Worm (Caenorhabditis elegans): Measurements from ENCODE around the gene F23A7.1.

Gene F23A7.1

DNA sequence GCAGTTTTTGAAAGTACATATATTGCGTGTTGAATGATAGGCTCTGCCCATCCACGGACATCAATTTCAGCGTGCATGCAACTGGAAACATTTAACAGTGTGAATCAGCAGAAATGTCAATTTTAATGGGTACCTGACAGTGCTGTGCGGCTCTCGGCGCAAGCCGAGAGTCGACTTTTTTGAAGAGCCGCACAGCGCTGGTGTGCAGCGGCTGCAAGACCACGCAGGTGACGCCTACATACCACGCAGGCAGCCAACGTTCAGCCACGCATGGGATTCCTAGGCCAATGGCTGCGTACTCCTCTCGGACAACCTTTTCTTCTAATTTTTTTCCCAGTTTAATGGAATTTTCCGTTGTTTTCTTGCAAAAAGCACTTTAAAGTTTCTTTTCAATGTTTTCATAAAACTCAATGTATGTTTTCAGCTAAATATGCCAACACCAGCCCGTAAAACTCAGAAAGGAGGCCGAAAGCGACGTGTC lies 27.6 kb downstream of the F23A7.1 start, which contains the start of gene W10G6.1:
W10G6.1 (plus strand) TSS at position 431 of the 481 bp plus-strand sequence.
- TF ChIP-seq nhr-76 (tag; optimal IDR thresholded peaks at IDR 0.05): no peak
- TF ChIP-seq nhr-67 (tag; optimal IDR thresholded peaks at IDR 0.05): no peak
- TF ChIP-seq ceh-28 (tag; optimal IDR thresholded peaks at IDR 0.05): no peak
- no peak for TF ChIP-seq ceh-9 (tag; optimal IDR thresholded peaks at IDR 0.05)
- no peak for TF ChIP-seq elt-1 (tag; optimal IDR thresholded peaks at IDR 0.05)
- no peak for TF ChIP-seq ceh-16 (tag; optimal IDR thresholded peaks at IDR 0.05)
- TF ChIP-seq nfya-1 (tag; optimal IDR thresholded peaks at IDR 0.05; ENCODE audit: insufficient read depth): no peak
- TF ChIP-seq mml-1 (tag; optimal IDR thresholded peaks at IDR 0.05): no peak
- TF ChIP-seq ama-1 (optimal IDR thresholded peaks at IDR 0.05): no peak
- TF ChIP-seq lin-39 (tag; optimal IDR thresholded peaks at IDR 0.05): no peak
- TF ChIP-seq egl-27 (tag; optimal IDR thresholded peaks at IDR 0.05): no peak
- no peak for TF ChIP-seq elt-3 (tag; optimal IDR thresholded peaks at IDR 0.05)

DNA sequence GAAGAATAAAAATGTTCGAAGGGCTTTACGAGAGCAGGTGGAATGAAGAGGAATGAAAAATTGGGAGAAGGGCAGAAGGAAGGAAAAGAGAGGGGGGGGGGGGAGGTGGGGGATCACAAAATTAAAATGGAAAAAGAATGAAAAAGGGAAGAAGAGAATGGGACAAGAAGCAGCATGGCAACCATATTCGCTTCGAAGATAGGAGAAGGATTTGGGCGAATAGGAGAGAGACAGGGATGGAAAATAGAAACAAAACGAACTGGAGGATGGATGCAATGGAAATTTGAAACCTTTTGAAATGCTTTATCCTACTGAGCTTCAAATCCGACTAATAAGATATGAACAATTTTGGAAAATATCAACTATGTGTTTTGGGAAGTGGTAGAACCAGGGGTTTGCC lies 33.5 kb downstream of the F23A7.1 start, which contains the start of gene W10G6.6:
W10G6.6 (minus strand) TSS at position 101 of the 400 bp plus-strand sequence.
- TF ChIP-seq ceh-9 (tag; optimal IDR thresholded peaks at IDR 0.05) (no peak), R02D3.7 (tag; optimal IDR thresholded peaks at IDR 0.05) (no peak), lin-39 (tag; optimal IDR thresholded peaks at IDR 0.05) (no peak), nhr-25 (tag; optimal IDR thresholded peaks at IDR 0.05) (no peak), nfya-1 (tag; optimal IDR thresholded peaks at IDR 0.05; ENCODE audit: insufficient read depth) (no peak), lsy-12 (tag; optimal IDR thresholded peaks at IDR 0.05) (no peak), nhr-43 (tag; optimal IDR thresholded peaks at IDR 0.05; ENCODE audit: poor library complexity, severe bottlenecking) (no peak), ceh-16 (tag; optimal IDR thresholded peaks at IDR 0.05) (no peak), nhr-67 (tag; optimal IDR thresholded peaks at IDR 0.05) (no peak), nhr-76 (tag; optimal IDR thresholded peaks at IDR 0.05) (no peak), ZK546.5 (tag; optimal IDR thresholded peaks at IDR 0.05) (no peak), elt-2 (tag; optimal IDR thresholded peaks at IDR 0.05) (no peak), unc-62 (GFP tag; optimal IDR thresholded peaks at IDR 0.05) (no peak), unc-39 (tag; optimal IDR thresholded peaks at IDR 0.05) (no peak), nhr-28 (tag; optimal IDR thresholded peaks at IDR 0.05) (no peak), ceh-28 (tag; optimal IDR thresholded peaks at IDR 0.05) (no peak)

DNA sequence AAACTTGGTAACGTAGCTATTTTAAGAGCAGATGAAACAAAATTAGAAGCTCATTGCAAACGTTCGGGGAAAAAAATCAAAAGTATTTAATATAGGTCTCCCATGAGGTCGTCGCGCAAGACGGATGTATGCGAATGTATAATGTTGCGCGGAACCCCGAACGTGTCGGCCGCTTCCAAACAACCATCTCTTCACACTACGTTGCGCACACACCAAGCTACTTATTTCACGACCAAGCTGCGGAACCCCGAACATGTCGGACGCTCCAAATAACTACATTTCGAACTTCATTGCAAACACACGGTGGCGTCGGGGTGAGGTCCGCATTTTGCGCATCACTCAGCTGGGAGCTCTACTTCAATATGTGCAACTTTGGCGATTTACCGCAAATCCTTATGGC lies 41.3 kb downstream of the F23A7.1 start:
- TF ChIP-seq sea-2 (GFP tag; optimal IDR thresholded peaks at IDR 0.05) (no peak), ceh-16 (tag; optimal IDR thresholded peaks at IDR 0.05) (no peak), elt-2 (tag; optimal IDR thresholded peaks at IDR 0.05) (no peak), hmg-11 (tag; optimal IDR thresholded peaks at IDR 0.05) (no peak), eor-1 (tag; optimal IDR thresholded peaks at IDR 0.05) (no peak), nhr-25 (tag; optimal IDR thresholded peaks at IDR 0.05) (no peak), unc-62 (GFP tag; optimal IDR thresholded peaks at IDR 0.05) (no peak), zag-1 (tag; optimal IDR thresholded peaks at IDR 0.05) (no peak), mml-1 (tag; optimal IDR thresholded peaks at IDR 0.05) (no peak), lsy-12 (tag; optimal IDR thresholded peaks at IDR 0.05) (no peak), elt-1 (tag; optimal IDR thresholded peaks at IDR 0.05) (no peak)

DNA sequence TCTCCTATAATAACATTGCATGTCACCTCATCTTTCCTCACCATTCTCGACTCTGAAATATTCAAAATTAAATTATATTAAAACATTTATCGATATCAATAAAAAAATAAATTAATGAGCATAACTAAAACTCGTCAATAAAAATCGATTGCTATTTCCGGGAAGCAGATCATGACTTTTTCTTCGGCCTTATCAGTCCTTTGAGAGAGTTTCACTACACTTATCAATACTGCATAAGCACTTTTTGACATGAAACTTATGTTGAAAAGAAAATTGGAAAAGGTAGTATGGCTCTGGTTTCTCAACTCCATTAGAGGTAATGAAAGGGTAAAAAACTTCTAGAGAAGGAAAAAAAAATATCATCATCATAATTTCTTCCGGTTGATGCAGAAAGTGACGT lies 42.9 kb downstream of the F23A7.1 start:
- TF ChIP-seq pha-4 (tag; optimal IDR thresholded peaks at IDR 0.05): peak; percentile 19
- TF ChIP-seq pqm-1 (tag; optimal IDR thresholded peaks at IDR 0.05): peak; percentile 70
- peak; percentile 83 for TF ChIP-seq elt-2 (tag; optimal IDR thresholded peaks at IDR 0.05)
- TF ChIP-seq mml-1 (tag; optimal IDR thresholded peaks at IDR 0.05): no peak

DNA sequence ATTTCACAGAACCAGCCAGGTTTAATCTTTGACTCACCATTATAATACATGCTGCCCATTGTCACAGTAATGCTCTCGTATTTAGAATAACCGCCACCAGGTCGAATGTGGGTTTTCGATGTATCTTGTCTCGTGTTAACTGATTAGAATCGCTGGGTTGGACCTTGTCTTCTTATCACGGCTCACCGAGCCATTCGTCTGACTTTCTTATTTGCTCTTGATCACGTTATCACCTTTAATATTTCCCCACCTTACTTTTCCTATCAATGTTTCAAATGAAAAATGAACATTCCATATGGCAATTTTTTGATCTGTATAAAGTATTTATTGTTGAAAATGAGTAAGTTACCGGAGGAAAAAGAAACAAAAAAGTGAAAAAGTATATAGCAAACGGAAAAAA lies 44.8 kb downstream of the F23A7.1 start, which contains the start of gene sgk-1:
sgk-1 (minus strand) TSS at position 130 of the 400 bp plus-strand sequence.
- TF ChIP-seq elt-2 (tag; optimal IDR thresholded peaks at IDR 0.05) (peak; percentile 79), unc-39 (tag; optimal IDR thresholded peaks at IDR 0.05) (no peak), pqm-1 (tag; optimal IDR thresholded peaks at IDR 0.05) (peak; percentile 75)

DNA sequence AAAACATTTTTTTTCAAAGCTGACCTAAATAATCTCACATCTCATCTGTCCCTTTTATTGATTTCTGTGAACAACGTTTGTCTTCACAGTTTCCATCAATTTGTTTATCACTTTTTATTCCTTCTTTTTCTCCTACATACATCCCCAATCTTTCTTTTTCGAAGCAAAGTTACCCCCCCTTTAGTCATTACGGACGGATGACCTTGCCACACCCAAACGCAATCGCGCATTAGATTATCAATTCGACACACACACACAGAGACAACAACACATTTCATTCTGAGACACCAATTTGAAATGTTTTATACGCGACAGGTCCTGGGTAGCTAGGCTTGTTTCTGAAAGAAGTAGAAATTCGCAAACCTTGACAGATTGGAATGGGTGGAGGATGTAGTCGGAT lies 46.1 kb downstream of the F23A7.1 start:
- TF ChIP-seq ceh-82 (tag; optimal IDR thresholded peaks at IDR 0.05): no peak
- no peak for TF ChIP-seq ceh-9 (tag; optimal IDR thresholded peaks at IDR 0.05)
- peak; percentile 62 for TF ChIP-seq nhr-25 (tag; optimal IDR thresholded peaks at IDR 0.05)
- TF ChIP-seq ZK546.5 (tag; optimal IDR thresholded peaks at IDR 0.05): no peak
- TF ChIP-seq ceh-16 (tag; optimal IDR thresholded peaks at IDR 0.05): no peak
- no peak for TF ChIP-seq nhr-12 (tag; optimal IDR thresholded peaks at IDR 0.05)
- TF ChIP-seq nhr-23 (tag; optimal IDR thresholded peaks at IDR 0.05): no peak

All from whole organism, L3 larva.